Worm (Caenorhabditis elegans): ENCODE results near the gene F28C6.8.

DNA sequence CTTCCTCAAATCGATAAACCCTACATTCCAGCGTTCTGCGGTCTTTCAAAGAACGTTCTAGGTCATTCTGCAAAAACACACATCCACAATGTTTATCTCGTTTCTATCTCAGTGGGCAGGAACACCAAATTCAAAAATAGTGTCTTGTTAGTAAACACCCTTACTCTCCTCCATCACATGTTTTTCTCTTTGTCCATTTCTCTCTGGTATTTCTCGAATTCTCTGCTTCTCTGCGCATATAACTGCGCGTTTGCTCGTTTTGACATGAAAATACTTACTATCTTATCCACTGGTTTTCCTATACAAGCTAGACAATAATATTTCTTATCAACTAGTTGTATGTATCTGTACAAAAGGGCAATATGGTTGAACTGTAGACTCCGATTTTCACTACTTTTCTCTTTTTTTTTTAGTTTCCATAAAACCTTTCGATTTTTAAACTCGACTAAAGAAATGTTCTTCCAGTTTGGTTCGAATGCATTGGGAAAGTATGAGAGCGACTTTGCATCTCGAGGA is 44.1 kb downstream of the F28C6.8 start, which contains the start of gene pyr-1:
- no peak for TF ChIP-seq nhr-12 (tag; optimal IDR thresholded peaks at IDR 0.05)
- no peak for TF ChIP-seq nhr-25 (tag; optimal IDR thresholded peaks at IDR 0.05)
- TF ChIP-seq lsy-2 (tag; optimal IDR thresholded peaks at IDR 0.05), result no peak
- no peak for TF ChIP-seq blmp-1 (tag; optimal IDR thresholded peaks at IDR 0.05; ENCODE audit: insufficient read depth)
- no peak for TF ChIP-seq nhr-6 (tag; optimal IDR thresholded peaks at IDR 0.05)
- no peak for TF ChIP-seq nhr-77 (tag; optimal IDR thresholded peaks at IDR 0.05)
- no peak for TF ChIP-seq ama-1 (optimal IDR thresholded peaks at IDR 0.05)
- TF ChIP-seq fos-1 (tag; optimal IDR thresholded peaks at IDR 0.05), result no peak
- no peak for TF ChIP-seq ceh-82 (tag; optimal IDR thresholded peaks at IDR 0.05)
- TF ChIP-seq snpc-4 (tag; optimal IDR thresholded peaks at IDR 0.05), result no peak
- no peak for TF ChIP-seq ztf-11 (tag; optimal IDR thresholded peaks at IDR 0.05)
- no peak for TF ChIP-seq mdl-1 (tag; optimal IDR thresholded peaks at IDR 0.05)
- no peak for TF ChIP-seq nhr-23 (tag; optimal IDR thresholded peaks at IDR 0.05)
- TF ChIP-seq skn-1 (tag; optimal IDR thresholded peaks at IDR 0.05), result no peak
